Worm (Caenorhabditis elegans): ENCODE results near the gene F45D3.3.

ce11 chrV:12517757-12518156 lies 32.4 kb downstream of the F45D3.3 start:
- TF ChIP-seq F49E8.2 (tag; optimal IDR thresholded peaks at IDR 0.05; ENCODE audit: insufficient read depth): no peak
- TF ChIP-seq him-1 (tag; optimal IDR thresholded peaks at IDR 0.05): no peak

All from whole organism, young adult.